Fruit fly (Drosophila melanogaster) S2 (cell line): Measurements from ENCODE around the gene natalisin.

ENCODE experiments used
- CG8478 ChIP-seq: fragments of >200 bp; optimal IDR thresholded peaks from 2 replicates; lab custom pipeline; 2018
- CTCF ChIP-seq, 2 experiments: fragments of >200 bp; optimal IDR thresholded peaks; 2 replicates each; lab custom pipeline; 2018

DNA sequence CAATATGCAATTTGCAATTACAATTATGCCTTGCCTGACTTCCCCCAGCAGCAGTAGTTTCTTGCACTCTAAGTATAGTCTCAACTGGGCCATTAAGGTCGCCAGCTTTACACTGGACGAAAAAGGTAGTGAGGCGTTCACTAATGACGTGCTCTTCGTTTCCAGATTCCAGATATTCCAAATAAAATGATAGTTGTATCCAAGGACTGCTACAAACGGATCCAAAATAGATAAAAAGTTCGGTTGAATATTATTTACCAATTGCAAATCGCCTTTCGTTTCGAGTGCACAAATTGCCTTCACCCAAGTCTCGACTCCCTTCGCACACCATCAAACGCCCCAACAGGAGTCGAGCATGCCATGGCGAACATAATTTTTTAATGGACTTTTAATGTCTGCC, 27.9 kb upstream of the natalisin start:
- TF ChIP-seq CG8478 (lab: Kevin White, UChicago) = no peak
- no peak for TF ChIP-seq CTCF (optimal IDR thresholded peaks at IDR 0.05; lab: Kevin White, UChicago)
